Worm (Caenorhabditis elegans) whole organism, early embryonic: ENCODE results near the gene aco-1.

ENCODE experiments used
- B0310.2 ChIP-seq: sonication (generic microtip); optimal IDR thresholded peaks from 2 replicates; lab custom pipeline; 2016; ENCODE audit warnings: mild to moderate bottlenecking, missing genetic modification characterization, missing compliant biosample characterization
- F13C5.2 ChIP-seq: sonication (generic microtip); optimal IDR thresholded peaks from 2 replicates; lab custom pipeline; 2017; ENCODE audit warnings: mild to moderate bottlenecking, missing genetic modification characterization, inconsistent platforms, missing compliant biosample characterization
- aly-1 ChIP-seq: sonication (generic microtip); optimal IDR thresholded peaks from 2 replicates; lab custom pipeline; 2016; ENCODE audit warnings: missing genetic modification characterization, missing compliant biosample characterization
- ama-1 ChIP-seq: fragments of 150-350 bp; optimal IDR thresholded peaks from 2 replicates; lab custom pipeline; 2014
- ceh-13 ChIP-seq: fragments of 200-800 bp; sonication (Bioruptor generic); optimal IDR thresholded peaks from 2 replicates; lab custom pipeline; 2018; ENCODE audit warnings: mild to moderate bottlenecking, missing genetic modification characterization, missing compliant biosample characterization
- ceh-36 ChIP-seq: sonication (generic microtip); optimal IDR thresholded peaks from 2 replicates; lab custom pipeline; 2016; ENCODE audit warnings: missing genetic modification characterization, inconsistent platforms, missing compliant biosample characterization
- ets-7 ChIP-seq: sonication (generic microtip); optimal IDR thresholded peaks from 2 replicates; lab custom pipeline; 2016; ENCODE audit warnings: missing genotype, missing genetic modification characterization, missing compliant biosample characterization
- flt-1 ChIP-seq: fragments of 200-800 bp; sonication (Bioruptor generic); IDR thresholded peaks from 2 replicates; pipeline ENCODE4 v1.3.6; 2022; ENCODE audit warnings: missing genetic modification characterization, missing compliant biosample characterization
- hmbx-1 ChIP-seq: sonication (generic microtip); optimal IDR thresholded peaks from 2 replicates; lab custom pipeline; 2016; ENCODE audit warnings: mild to moderate bottlenecking, missing genetic modification characterization, missing compliant biosample characterization
- hmg-4 ChIP-seq: fragments of 200-800 bp; sonication (Bioruptor generic); optimal IDR thresholded peaks from 2 replicates; lab custom pipeline; 2018; ENCODE audit warnings: mild to moderate bottlenecking, missing genetic modification characterization, missing compliant biosample characterization
- hnd-1 ChIP-seq: sonication (generic microtip); optimal IDR thresholded peaks from 2 replicates; lab custom pipeline; 2016; ENCODE audit warnings: missing genetic modification characterization, missing compliant biosample characterization
- pes-1 ChIP-seq: fragments of 200-800 bp; sonication (Bioruptor generic); IDR thresholded peaks from 2 replicates; pipeline ENCODE4 v1.3.6; 2022; ENCODE audit warnings: missing genetic modification reagents, missing genetic modification characterization, missing compliant biosample characterization
- scrt-1 ChIP-seq: fragments of 200-800 bp; sonication (Bioruptor generic); IDR thresholded peaks from 2 replicates; pipeline ENCODE4 v1.3.6; 2022; ENCODE audit warnings: missing genetic modification characterization, missing compliant biosample characterization
- sea-1 ChIP-seq: fragments of 200-800 bp; sonication (Bioruptor generic); conservative IDR thresholded peaks from 2 replicates; pipeline ENCODE4 v1.3.6; 2022; ENCODE audit warnings: missing genetic modification characterization, missing compliant biosample characterization
- tbx-11 ChIP-seq: fragments of 200-800 bp; sonication (Bioruptor generic); IDR thresholded peaks from 2 replicates; pipeline ENCODE4 v1.3.6; 2022; ENCODE audit warnings: missing genetic modification characterization, missing compliant biosample characterization
- tbx-37 ChIP-seq: fragments of 200-800 bp; sonication (Bioruptor generic); conservative IDR thresholded peaks from 2 replicates; pipeline ENCODE4 v1.3.6; 2022; ENCODE audit warnings: missing genetic modification reagents, missing genetic modification characterization, missing compliant biosample characterization
- tra-4 ChIP-seq: sonication (generic microtip); optimal IDR thresholded peaks from 2 replicates; lab custom pipeline; 2017; ENCODE audit warnings: missing genetic modification characterization, missing compliant biosample characterization

The aco-1 gene

DNA sequence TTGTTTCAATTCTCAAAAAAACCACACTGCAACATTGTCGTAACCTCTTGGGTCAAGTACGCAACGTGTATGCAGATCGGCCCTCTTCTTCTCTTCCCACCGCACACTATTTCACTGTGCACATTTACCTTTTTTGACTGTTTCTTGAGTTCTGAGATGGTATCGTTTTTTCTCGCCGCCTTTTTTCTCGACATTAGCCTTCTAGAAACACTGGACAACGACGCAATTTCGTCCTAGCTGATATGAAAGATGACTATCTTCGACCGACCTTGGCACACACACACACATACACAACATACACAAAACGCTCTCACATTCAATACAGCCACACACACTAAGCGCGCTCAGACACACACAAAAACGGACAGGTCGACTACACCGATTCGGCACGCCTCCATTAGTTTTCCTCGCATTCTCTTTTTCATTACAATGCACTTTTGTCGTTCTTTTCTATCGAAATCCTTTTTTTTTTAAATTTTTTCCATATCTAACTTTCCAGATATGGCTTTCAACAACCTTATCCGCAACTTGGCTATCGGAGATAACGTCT is at the start of gene aco-1:
TSS of gene aco-1 (plus strand) at position 500 of the 550 bp plus-strand sequence.
- no peak for TF ChIP-seq ama-1
- 0 out of 2 replicates have a peak, but pooled peaks have one; percentile 12 for TF ChIP-seq tbx-37
- TF ChIP-seq aly-1 (tag; lab: Kevin White, UChicago): peak; percentile 60
- no peak for TF ChIP-seq F13C5.2 (tag; lab: Kevin White, UChicago)
- no peak for TF ChIP-seq ceh-36
- TF ChIP-seq hmg-4: peak; percentile 33
- no peak for TF ChIP-seq sea-1 (GFP tag; lab: Robert Waterston, UW)
- no peak for TF ChIP-seq pes-1 (GFP tag; lab: Robert Waterston, UW)

DNA sequence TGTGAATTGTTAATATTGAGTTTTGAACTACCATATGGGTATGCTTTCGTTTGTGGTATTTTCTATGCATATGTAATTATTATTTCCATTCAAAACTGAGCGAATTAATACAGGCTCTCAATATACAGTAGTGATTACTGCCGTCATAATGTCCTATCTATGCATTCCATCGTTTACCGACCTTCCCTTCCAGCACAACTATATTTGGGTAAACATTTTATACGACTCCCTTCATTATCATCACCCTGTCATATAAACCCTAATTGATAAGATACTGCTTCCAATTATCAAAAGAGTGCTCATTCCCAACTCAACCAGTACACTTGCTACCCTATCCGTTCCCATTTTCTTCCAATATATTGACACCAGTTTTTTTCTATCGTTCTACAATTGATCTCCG is 49.7 kb upstream of the aco-1 start:
- TF ChIP-seq hnd-1 (no peak), ceh-13 (GFP tag; lab: Kevin White, UChicago) (no peak), flt-1 (GFP tag; lab: Robert Waterston, UW) (no peak), scrt-1 (no peak), ama-1 (no peak), hmbx-1 (tag; lab: Kevin White, UChicago) (no peak), tra-4 (no peak), tbx-11 (GFP tag; lab: Robert Waterston, UW) (no peak), ets-7 (tag; lab: Kevin White, UChicago) (no peak), sea-1 (GFP tag; lab: Robert Waterston, UW) (no peak), pes-1 (GFP tag; lab: Robert Waterston, UW) (no peak), hmg-4 (no peak), F13C5.2 (tag; lab: Kevin White, UChicago) (no peak), B0310.2 (tag; lab: Kevin White, UChicago) (no peak), tbx-37 (no peak), aly-1 (tag; lab: Kevin White, UChicago) (no peak), ceh-36 (no peak)

DNA sequence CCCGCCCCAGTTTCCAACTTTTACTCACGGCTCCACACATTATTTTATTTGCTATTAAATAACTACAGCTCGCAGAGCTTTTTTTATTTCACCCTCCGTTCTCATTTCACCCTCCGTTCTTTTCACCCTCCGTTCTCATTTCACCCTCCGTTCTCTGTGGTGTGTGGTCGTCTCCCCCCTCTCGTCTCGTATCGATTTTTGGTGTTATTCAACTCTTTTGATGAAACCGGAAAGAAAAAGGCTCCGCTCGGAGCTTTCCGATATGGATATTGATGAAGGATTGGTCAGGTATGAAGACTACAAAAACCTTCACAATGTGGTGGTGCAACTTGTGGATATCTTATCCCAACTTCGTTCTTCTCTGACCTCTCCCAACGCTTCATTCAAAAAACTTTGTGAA is 49.1 kb upstream of the aco-1 start:
- TF ChIP-seq ets-7 (tag; lab: Kevin White, UChicago) (no peak), hmbx-1 (tag; lab: Kevin White, UChicago) (no peak), tra-4 (no peak), pes-1 (GFP tag; lab: Robert Waterston, UW) (no peak), F13C5.2 (tag; lab: Kevin White, UChicago) (no peak), scrt-1 (no peak), tbx-37 (no peak), ama-1 (no peak), flt-1 (GFP tag; lab: Robert Waterston, UW) (no peak), sea-1 (GFP tag; lab: Robert Waterston, UW) (no peak), ceh-13 (GFP tag; lab: Kevin White, UChicago) (no peak), aly-1 (tag; lab: Kevin White, UChicago) (no peak), hmg-4 (no peak), tbx-11 (GFP tag; lab: Robert Waterston, UW) (no peak), B0310.2 (tag; lab: Kevin White, UChicago) (no peak), hnd-1 (no peak), ceh-36 (no peak)

DNA sequence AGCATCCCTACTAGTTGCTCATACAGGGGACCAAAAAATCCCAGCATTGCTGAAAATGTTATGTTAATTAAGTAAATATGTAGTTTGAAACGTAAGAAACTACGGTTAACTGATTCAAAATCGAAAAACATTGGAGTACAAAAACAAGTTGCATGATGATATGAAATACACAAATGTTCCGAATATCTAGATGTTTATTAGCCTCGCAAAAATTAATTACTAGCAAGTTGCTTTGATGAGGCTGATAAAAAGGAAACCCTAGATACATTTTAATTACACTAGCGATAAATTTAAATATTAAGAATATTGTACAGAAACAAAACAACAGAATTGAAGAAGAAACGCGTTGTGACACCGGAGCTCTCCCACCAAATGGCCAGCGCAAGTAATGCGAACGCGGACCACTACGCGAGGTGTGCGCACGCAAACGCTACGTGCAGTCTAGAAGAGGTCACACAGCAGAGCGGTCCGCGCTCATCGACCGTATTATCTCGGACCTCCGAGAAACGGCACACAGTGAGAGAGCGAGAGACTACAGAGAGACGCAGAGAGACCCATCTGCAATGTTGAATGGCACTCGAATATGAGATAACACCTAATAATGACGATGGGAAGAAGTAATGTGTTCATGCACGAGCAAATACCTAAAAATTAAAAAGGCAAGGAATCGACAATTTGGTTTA is 42.9 kb upstream of the aco-1 start, which contains the start of gene inx-2:
TSS of gene inx-2 (minus strand) at position 51 of the 683 bp plus-strand sequence.
- TF ChIP-seq hmg-4 (peak; percentile 61), F13C5.2 (tag; lab: Kevin White, UChicago) (no peak), ceh-36 (no peak), tbx-11 (GFP tag; lab: Robert Waterston, UW) (no peak)

DNA sequence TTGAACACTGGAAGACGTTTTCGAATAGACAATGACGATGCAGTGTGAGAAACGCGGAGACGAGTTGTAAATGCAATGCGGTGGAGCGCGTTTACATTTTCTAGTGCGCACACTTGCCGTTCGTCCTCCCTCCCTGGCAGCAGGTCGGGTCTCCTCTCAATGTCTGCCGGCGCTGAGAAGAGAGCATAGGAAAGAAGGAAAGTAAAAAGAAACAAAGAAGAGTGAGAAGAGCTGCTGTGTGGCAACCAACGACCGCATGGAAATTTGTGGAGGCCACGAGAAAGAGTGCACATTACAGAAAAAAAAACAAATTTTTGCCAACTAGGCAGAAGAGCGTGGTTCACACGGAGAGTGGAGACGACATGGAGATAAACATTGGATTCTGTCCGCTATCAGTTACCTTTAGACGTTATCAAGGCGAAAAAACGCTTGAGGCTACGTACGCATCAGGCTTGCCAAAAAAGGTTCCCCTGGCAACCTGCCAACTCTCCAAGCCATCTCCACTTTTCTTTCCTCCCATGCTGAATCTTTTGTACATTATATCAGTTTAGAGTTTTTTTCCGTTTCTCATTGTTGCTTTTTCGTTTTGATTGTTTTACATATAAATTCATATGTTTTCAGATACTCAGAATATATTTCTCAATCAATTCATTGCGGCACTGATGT is 39.9 kb upstream of the aco-1 start, which contains the start of the genes snrp-40.1 and F08G12.3:
TSS of gene snrp-40.1 (minus strand) at position 143 of the 666 bp plus-strand sequence.
TSS of gene F08G12.3 (plus strand) at position 616 of the 666 bp plus-strand sequence.
- TF ChIP-seq tra-4: no peak
- no peak for TF ChIP-seq hnd-1
- TF ChIP-seq B0310.2 (tag; lab: Kevin White, UChicago): no peak
- peak; percentile 82 for TF ChIP-seq hmg-4
- TF ChIP-seq tbx-11 (GFP tag; lab: Robert Waterston, UW): no peak
- no peak for TF ChIP-seq ama-1
- TF ChIP-seq scrt-1: no peak; the same call in 1 of the 2 replicates
- peak; percentile 47 for TF ChIP-seq F13C5.2 (tag; lab: Kevin White, UChicago)
- peak; percentile 13 for TF ChIP-seq ets-7 (tag; lab: Kevin White, UChicago)
- TF ChIP-seq hmbx-1 (tag; lab: Kevin White, UChicago): no peak
- no peak for TF ChIP-seq sea-1 (GFP tag; lab: Robert Waterston, UW)
- TF ChIP-seq pes-1 (GFP tag; lab: Robert Waterston, UW): no peak
- no peak for TF ChIP-seq ceh-13 (GFP tag; lab: Kevin White, UChicago)

DNA sequence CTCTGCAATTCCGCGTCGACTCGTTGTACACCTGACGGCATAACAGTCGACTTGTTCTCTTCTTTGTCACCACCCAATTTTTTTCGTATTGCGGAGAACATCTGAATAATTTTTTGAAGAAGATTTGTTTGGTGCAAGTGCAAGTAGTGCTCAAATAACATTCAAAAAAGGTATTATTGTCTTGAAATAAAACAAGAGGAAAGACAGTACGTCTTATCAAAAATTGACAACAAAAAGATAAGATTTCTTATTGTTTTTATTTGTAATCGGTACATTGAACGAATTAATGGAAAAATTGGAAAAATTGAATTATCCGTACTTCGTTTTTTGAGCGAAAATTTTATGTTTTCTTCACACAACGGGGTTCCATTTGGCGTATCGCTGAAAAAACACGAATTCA is 33.9 kb upstream of the aco-1 start, which contains the start of gene F08G12.1:
TSS of gene F08G12.1 (minus strand) at position 101 of the 400 bp plus-strand sequence.
- TF ChIP-seq aly-1 (tag; lab: Kevin White, UChicago) (no peak), ceh-36 (no peak), sea-1 (GFP tag; lab: Robert Waterston, UW) (no peak), tbx-11 (GFP tag; lab: Robert Waterston, UW) (no peak), ceh-13 (GFP tag; lab: Kevin White, UChicago) (no peak), ets-7 (tag; lab: Kevin White, UChicago) (no peak), scrt-1 (no peak), B0310.2 (tag; lab: Kevin White, UChicago) (no peak), tra-4 (no peak), ama-1 (no peak), flt-1 (GFP tag; lab: Robert Waterston, UW) (no peak), hmg-4 (no peak), F13C5.2 (tag; lab: Kevin White, UChicago) (no peak), tbx-37 (no peak), pes-1 (GFP tag; lab: Robert Waterston, UW) (no peak), hnd-1 (no peak)
